Fruit fly (Drosophila melanogaster) whole organism, embryonic: ENCODE data around the gene Cbp20.
A peak's percentile ranks its signal among the peaks of the same experiment; 100 is the strongest.

ENCODE experiments used
- Atf3 ChIP-seq: fragments of 200-800 bp; sonication (Bioruptor generic); optimal IDR thresholded peaks from 3 replicates; lab custom pipeline; 2016; ENCODE audit warnings: missing biosample characterization, missing genetic modification characterization
- Awh ChIP-seq: fragments of 200-800 bp; sonication (Bioruptor generic); IDR thresholded peaks from 2 replicates; pipeline ENCODE4, ENCODE4 v1.3.6; 2022; ENCODE audit warnings: missing biosample characterization, missing genetic modification characterization
- CG10267 ChIP-seq: fragments of 200-800 bp; sonication (Bioruptor generic); optimal IDR thresholded peaks from 2 replicates; lab custom pipeline; 2018; ENCODE audit warnings: missing biosample characterization, mild to moderate bottlenecking, missing genetic modification characterization, moderate library complexity
- CG12299 ChIP-seq: fragments of 200-800 bp; sonication (Bioruptor generic); optimal IDR thresholded peaks from 2 replicates; lab custom pipeline; 2018; ENCODE audit warnings: missing biosample characterization, mild to moderate bottlenecking, missing genetic modification characterization
- CG12942 ChIP-seq: fragments of 200-800 bp; sonication (Bioruptor generic); optimal IDR thresholded peaks from 3 replicates; lab custom pipeline; 2016; ENCODE audit warnings: missing biosample characterization, missing genetic modification characterization
- CG16813 ChIP-seq: fragments of 200-800 bp; sonication (Bioruptor generic); IDR thresholded peaks from 3 replicates; pipeline ENCODE4 v1.3.6; 2022; ENCODE audit warnings: missing biosample characterization, missing genetic modification characterization; ENCODE audit not compliant: partially characterized antibody
- CG17912 ChIP-seq: fragments of 200-800 bp; sonication (Bioruptor generic); optimal IDR thresholded peaks from 2 replicates; lab custom pipeline; 2018; ENCODE audit warnings: missing biosample characterization, mild to moderate bottlenecking, missing genetic modification characterization
- CG18262 ChIP-seq: fragments of 200-800 bp; optimal IDR thresholded peaks from 3 replicates; lab custom pipeline; 2019; ENCODE audit warnings: missing biosample characterization, mild to moderate bottlenecking, missing genetic modification characterization, moderate library complexity
- CG3995 ChIP-seq: fragments of 200-800 bp; sonication (Bioruptor generic); optimal IDR thresholded peaks from 3 replicates; lab custom pipeline; 2016; ENCODE audit warnings: missing biosample characterization, missing genetic modification characterization
- CG6854 ChIP-seq: fragments of 200-800 bp; sonication (Bioruptor generic); optimal IDR thresholded peaks from 3 replicates; lab custom pipeline; 2017; ENCODE audit warnings: missing biosample characterization, mild to moderate bottlenecking, missing genetic modification characterization
- CG7928 ChIP-seq: fragments of 200-800 bp; sonication (Bioruptor generic); optimal IDR thresholded peaks from 2 replicates; lab custom pipeline; 2017; ENCODE audit warnings: missing biosample characterization, mild to moderate bottlenecking, missing genetic modification characterization
- CG8924 ChIP-seq: fragments of 200-800 bp; optimal IDR thresholded peaks from 3 replicates; lab custom pipeline; 2019; ENCODE audit warnings: missing biosample characterization, mild to moderate bottlenecking, missing genetic modification characterization, moderate library complexity
- CG9727 ChIP-seq: fragments of 200-800 bp; sonication (Bioruptor generic); optimal IDR thresholded peaks from 3 replicates; lab custom pipeline; 2017; ENCODE audit warnings: missing biosample characterization, mild to moderate bottlenecking, missing genetic modification characterization
- CG9817 ChIP-seq: fragments of 200-800 bp; sonication (Bioruptor generic); optimal IDR thresholded peaks from 2 replicates; lab custom pipeline; 2018; ENCODE audit warnings: missing biosample characterization, mild to moderate bottlenecking, missing genetic modification characterization, moderate library complexity
- CG9932 ChIP-seq: fragments of 200-800 bp; sonication (Bioruptor generic); IDR thresholded peaks from 2 replicates; pipeline ENCODE4 v1.3.6; 2022; ENCODE audit warnings: missing biosample characterization, missing genetic modification characterization
- CTCF ChIP-seq: fragments of 200-800 bp; sonication (Bioruptor generic); optimal IDR thresholded peaks from 2 replicates; lab custom pipeline; 2017; ENCODE audit warnings: missing biosample characterization, mild to moderate bottlenecking, missing genetic modification characterization, moderate library complexity
- Gug ChIP-seq: fragments of 200-800 bp; sonication (Bioruptor generic); IDR thresholded peaks from 4 replicates; pipeline ENCODE4 v1.3.6; 2022; ENCODE audit warnings: missing biosample characterization, missing genetic modification characterization
- MBD-R2 ChIP-seq: fragments of 200-800 bp; sonication (Bioruptor generic); IDR thresholded peaks from 2 replicates; pipeline ENCODE4 v1.3.6; 2022; ENCODE audit warnings: missing biosample characterization, missing genetic modification characterization
- Med ChIP-seq: fragments of 200-800 bp; sonication (Bioruptor generic); peaks from one replicate; lab custom pipeline; 2016; ENCODE audit warnings: missing biosample characterization, missing genetic modification characterization, mild to moderate bottlenecking, inconsistent platforms, moderate library complexity
- Meics ChIP-seq: fragments of 200-800 bp; sonication (Bioruptor generic); optimal IDR thresholded peaks from 2 replicates; lab custom pipeline; 2017; ENCODE audit warnings: missing biosample characterization, mild to moderate bottlenecking, missing genetic modification characterization
- Oli ChIP-seq: fragments of 200-800 bp; sonication (Bioruptor generic); optimal IDR thresholded peaks from 2 replicates; lab custom pipeline; 2018; ENCODE audit warnings: missing biosample characterization, mild to moderate bottlenecking, missing genetic modification characterization, moderate library complexity
- Pdp1 ChIP-seq, 2 experiments: fragments of 200-800 bp; sonication (Bioruptor generic); optimal IDR thresholded peaks; 3 replicates each; lab custom pipeline; 2016; ENCODE audit warnings: missing biosample characterization in 2 of 2, missing genetic modification characterization in 2 of 2, mild to moderate bottlenecking in 1 of 2, moderate library complexity in 1 of 2
- Spps ChIP-seq: fragments of 200-800 bp; sonication (Bioruptor generic); optimal IDR thresholded peaks from 2 replicates; lab custom pipeline; 2018; ENCODE audit warnings: missing biosample characterization, mild to moderate bottlenecking, missing genetic modification characterization
- Sry-δ ChIP-seq: fragments of 200-800 bp; sonication (Bioruptor generic); optimal IDR thresholded peaks from 2 replicates; lab custom pipeline; 2016; ENCODE audit warnings: missing biosample characterization, missing genetic modification characterization
- Trl ChIP-seq, 3 experiments: fragments of >200 bp in 2 of 3; fragments of 200-800 bp in 1 of 3; sonication (Bioruptor generic) in 1 of 3; optimal IDR thresholded peaks; 2 replicates in 1 of 3; 3 replicates in 2 of 3; lab custom pipeline; 2016 to 2017; ENCODE audit warnings: missing biosample characterization in 1 of 3, missing genetic modification characterization in 1 of 3
- abd-A ChIP-seq: fragments of 200-800 bp; sonication (Bioruptor generic); optimal IDR thresholded peaks from 3 replicates; lab custom pipeline; 2019; ENCODE audit warnings: missing biosample characterization, mild to moderate bottlenecking, missing genetic modification characterization, moderate library complexity
- br ChIP-seq: fragments of >200 bp; optimal IDR thresholded peaks from 2 replicates; lab custom pipeline; 2017
- cg ChIP-seq: fragments of 200-800 bp; sonication (Bioruptor generic); optimal IDR thresholded peaks from 3 replicates; lab custom pipeline; 2019; ENCODE audit warnings: missing biosample characterization, mild to moderate bottlenecking, missing genetic modification characterization, moderate library complexity
- crp ChIP-seq, 2 experiments: fragments of 200-800 bp; sonication (Bioruptor generic); optimal IDR thresholded peaks; 2 replicates in 1 of 2; 3 replicates in 1 of 2; lab custom pipeline; 2017; ENCODE audit warnings: missing biosample characterization in 2 of 2, missing genetic modification characterization in 2 of 2, mild to moderate bottlenecking in 1 of 2, moderate library complexity in 1 of 2
- da ChIP-seq: fragments of 200-800 bp; sonication (Bioruptor generic); optimal IDR thresholded peaks from 2 replicates; lab custom pipeline; 2016; ENCODE audit warnings: missing biosample characterization, missing genetic modification characterization
- dimm ChIP-seq: fragments of 200-800 bp; sonication (Bioruptor generic); IDR thresholded peaks from 2 replicates; pipeline ENCODE4 v1.3.6; 2022; ENCODE audit warnings: missing biosample characterization, missing genetic modification characterization
- dm ChIP-seq: fragments of 200-800 bp; sonication (Bioruptor generic); optimal IDR thresholded peaks from 3 replicates; lab custom pipeline; 2016; ENCODE audit warnings: missing biosample characterization, missing genetic modification characterization
- emc ChIP-seq: fragments of 200-800 bp; sonication (Bioruptor generic); optimal IDR thresholded peaks from 2 replicates; lab custom pipeline; 2016; ENCODE audit warnings: missing biosample characterization, missing genetic modification characterization
- fru ChIP-seq: fragments of >200 bp; optimal IDR thresholded peaks from 2 replicates; lab custom pipeline; 2017
- gfzf ChIP-seq: fragments of 200-800 bp; sonication (Bioruptor generic); optimal IDR thresholded peaks from 2 replicates; lab custom pipeline; 2016; ENCODE audit warnings: missing biosample characterization, mild to moderate bottlenecking, missing genetic modification characterization, moderate library complexity
- hbn ChIP-seq: fragments of 200-800 bp; sonication (Bioruptor generic); IDR thresholded peaks from 2 replicates; pipeline ENCODE4 v1.3.6; 2022; ENCODE audit warnings: missing biosample characterization, missing genetic modification characterization; ENCODE audit not compliant: partially characterized antibody
- kni ChIP-seq: fragments of 200-800 bp; sonication (Bioruptor generic); optimal IDR thresholded peaks from 3 replicates; lab custom pipeline; 2017; ENCODE audit warnings: mild to moderate bottlenecking, missing biosample characterization, missing genetic modification reagents, missing genetic modification characterization
- lmd ChIP-seq: fragments of 200-800 bp; sonication (Bioruptor generic); IDR thresholded peaks from 2 replicates; pipeline ENCODE4 v1.3.6; 2022; ENCODE audit warnings: missing biosample characterization, missing genetic modification characterization
- luna ChIP-seq: fragments of 200-800 bp; sonication (Bioruptor generic); optimal IDR thresholded peaks from 2 replicates; lab custom pipeline; 2016; ENCODE audit warnings: missing biosample characterization, missing genetic modification characterization
- mld ChIP-seq: fragments of 200-800 bp; sonication (Bioruptor generic); IDR thresholded peaks from 3 replicates; pipeline ENCODE4 v1.3.6; 2022; ENCODE audit warnings: missing biosample characterization, missing genetic modification characterization; ENCODE audit not compliant: partially characterized antibody
- phol ChIP-seq: fragments of 200-800 bp; sonication (Bioruptor generic); optimal IDR thresholded peaks from 3 replicates; lab custom pipeline; 2018; ENCODE audit warnings: missing biosample characterization, mild to moderate bottlenecking, missing genetic modification characterization, moderate library complexity
- prd ChIP-seq, 3 experiments: fragments of >200 bp in 2 of 3; fragments of 200-800 bp in 1 of 3; sonication (Bioruptor generic) in 1 of 3; optimal IDR thresholded peaks in 2 of 3; IDR thresholded peaks in 1 of 3; 2 replicates in 2 of 3; 3 replicates in 1 of 3; pipeline versions ENCODE4 v1.3.6 to Lab custom; 2017 to 2022; ENCODE audit warnings: missing biosample characterization in 1 of 3, missing genetic modification characterization in 1 of 3
- pzg ChIP-seq: fragments of 200-800 bp; sonication (Bioruptor generic); optimal IDR thresholded peaks from 3 replicates; lab custom pipeline; 2018; ENCODE audit warnings: missing biosample characterization, mild to moderate bottlenecking, missing genetic modification characterization, moderate library complexity
- ranshi ChIP-seq: fragments of 200-800 bp; sonication (Bioruptor generic); IDR thresholded peaks from 2 replicates; pipeline ENCODE4 v1.3.6; 2022; ENCODE audit warnings: missing biosample characterization, missing genetic modification characterization
- repo ChIP-seq: fragments of 200-800 bp; sonication (Bioruptor generic); optimal IDR thresholded peaks from 2 replicates; lab custom pipeline; 2016; ENCODE audit warnings: missing biosample characterization, missing genetic modification characterization
- row ChIP-seq: fragments of 200-800 bp; sonication (Bioruptor generic); IDR thresholded peaks from 3 replicates; pipeline ENCODE4 v1.3.6; 2022; ENCODE audit warnings: missing biosample characterization, missing genetic modification characterization
- sens ChIP-seq: fragments of 200-800 bp; sonication (Bioruptor generic); peaks from one replicate; lab custom pipeline; 2016; ENCODE audit warnings: missing biosample characterization, missing genetic modification characterization
- sug ChIP-seq: fragments of 200-800 bp; optimal IDR thresholded peaks from 2 replicates; lab custom pipeline; 2019; ENCODE audit warnings: missing biosample characterization, mild to moderate bottlenecking, missing genetic modification characterization, moderate library complexity
- tup ChIP-seq: fragments of 200-800 bp; sonication (Bioruptor generic); optimal IDR thresholded peaks from 2 replicates; lab custom pipeline; 2016; ENCODE audit warnings: missing biosample characterization, mild to moderate bottlenecking, missing genetic modification characterization, moderate library complexity
- unpg ChIP-seq: fragments of 200-800 bp; sonication (Bioruptor generic); optimal IDR thresholded peaks from 3 replicates; lab custom pipeline; 2018; ENCODE audit warnings: missing biosample characterization, mild to moderate bottlenecking, missing genetic modification characterization, moderate library complexity
- vvl ChIP-seq: fragments of 200-800 bp; sonication (Bioruptor generic); IDR thresholded peaks from 2 replicates; pipeline ENCODE4 v1.3.6; 2022; ENCODE audit warnings: missing biosample characterization, missing genetic modification characterization

The Cbp20 gene

DNA sequence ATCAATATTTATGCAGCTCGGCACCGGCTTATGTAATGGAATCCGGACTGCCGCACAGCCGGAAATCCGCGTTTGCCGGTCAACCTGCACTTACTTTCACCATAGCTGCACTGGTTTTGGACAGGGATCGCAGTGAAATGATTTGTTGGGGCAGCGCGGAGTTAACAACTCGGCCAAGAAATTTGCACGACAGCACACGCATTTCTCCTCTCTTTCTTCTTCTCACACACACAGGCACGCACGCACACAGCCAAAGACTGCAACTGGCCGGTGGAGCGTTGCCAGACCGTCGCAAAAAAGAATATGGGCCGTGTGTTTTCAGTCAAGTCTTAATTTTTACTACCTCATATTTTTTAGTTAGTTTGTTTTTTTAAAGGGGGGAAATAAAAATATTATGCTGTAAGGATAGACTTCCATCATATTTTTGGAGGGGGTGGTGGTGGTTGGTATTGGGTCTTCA is 1.8 kb downstream of the Cbp20 start (continued):
- TF ChIP-seq crp (GFP tag; optimal IDR thresholded peaks at IDR 0.05; lab: Kevin White, UChicago) (peak in 1 of 2 experiments; percentile 20), vvl (GFP tag; lab: Robert Waterston, UW) (no peak), dm (peak; percentile 33), sug (no peak), CG18262 (tag; lab: Kevin White, UChicago) (no peak), Med (peak; percentile 73), Pdp1 (GFP tag; optimal IDR thresholded peaks at IDR 0.05; lab: Kevin White, UChicago) (peak in 1 of 2 experiments; percentile 94), CG10267 (no peak), abd-A (tag; lab: Kevin White, UChicago) (no peak), CG9727 (GFP tag; lab: Kevin White, UChicago) (no peak), CG7928 (GFP tag; lab: Kevin White, UChicago) (peak; percentile 34), kni (GFP tag; lab: Kevin White, UChicago) (no peak), CG17912 (GFP tag; lab: Kevin White, UChicago) (no peak), CG9817 (tag; lab: Kevin White, UChicago) (no peak), phol (tag; lab: Kevin White, UChicago) (peak; percentile 20), CG6854 (no peak), Meics (no peak), CG3995 (GFP tag; lab: Kevin White, UChicago) (peak; percentile 5), emc (GFP tag; lab: Kevin White, UChicago) (no peak), br (lab: Kevin White, UChicago) (no peak), Trl (optimal IDR thresholded peaks at IDR 0.05; lab: Kevin White, UChicago) (peak in 1 of 2 experiments; percentile 12), Trl (GFP tag; optimal IDR thresholded peaks at IDR 0.05; lab: Kevin White, UChicago) (no peak), prd (optimal IDR thresholded peaks at IDR 0.05; lab: Kevin White, UChicago) (no peak), prd (GFP tag; IDR thresholded peaks at IDR 0.05; lab: Robert Waterston, UW) (peak; percentile 10; the same call in 1 of the 3 replicates), CG8924 (tag; lab: Kevin White, UChicago) (peak; percentile 7), pzg (GFP tag; lab: Kevin White, UChicago) (peak; percentile 38), da (GFP tag; lab: Kevin White, UChicago) (no peak), row (GFP tag; lab: Robert Waterston, UW) (peak; percentile 55; the same call in 2 of the 3 replicates), tup (GFP tag; lab: Kevin White, UChicago) (no peak), Sry-δ (peak; percentile 31), fru (lab: Kevin White, UChicago) (no peak), Atf3 (GFP tag; lab: Kevin White, UChicago) (no peak), mld (GFP tag; lab: Robert Waterston, UW) (0 out of 3 replicates have a peak, but pooled peaks have one; percentile 29), cg (peak; percentile 81), Awh (no peak), repo (GFP tag; lab: Kevin White, UChicago) (no peak), lmd (no peak), Oli (tag; lab: Kevin White, UChicago) (no peak), unpg (GFP tag; lab: Kevin White, UChicago) (no peak), gfzf (GFP tag; lab: Kevin White, UChicago) (no peak), CG12299 (tag; lab: Kevin White, UChicago) (no peak), dimm (GFP tag; lab: Robert Waterston, UW) (no peak), hbn (GFP tag; lab: Robert Waterston, UW) (peak; percentile 27; the same call in 1 of the 2 replicates), MBD-R2 (GFP tag; lab: Robert Waterston, UW) (peak; percentile 56), sens (GFP tag; lab: Kevin White, UChicago) (peak; percentile 72), CG12942 (GFP tag; lab: Kevin White, UChicago) (no peak), CG16813 (GFP tag; lab: Robert Waterston, UW) (no peak), luna (GFP tag; lab: Kevin White, UChicago) (no peak), CG9932 (GFP tag; lab: Robert Waterston, UW) (peak; percentile 27; the same call in 1 of the 2 replicates), ranshi (GFP tag; lab: Robert Waterston, UW) (no peak), Gug (GFP tag; lab: Robert Waterston, UW) (peak; percentile 32; the same call in 2 of the 4 replicates), Spps (tag; lab: Kevin White, UChicago) (no peak), CTCF (GFP tag; lab: Kevin White, UChicago) (no peak)
